Fruit fly (Drosophila melanogaster) whole organism, embryonic: ENCODE results near the gene rt.

Source experiments
- Ada2b ChIP-seq: fragments of 200-800 bp; sonication (Bioruptor generic); IDR thresholded peaks from 2 replicates; pipeline ENCODE4 v1.3.6; 2022; ENCODE audit warnings: missing biosample characterization, missing genetic modification characterization
- Adf1 ChIP-seq: fragments of 200-800 bp; sonication (Bioruptor generic); IDR thresholded peaks from 2 replicates; pipeline ENCODE4 v1.3.6; 2022; ENCODE audit warnings: missing biosample characterization, missing genetic modification characterization
- Atf6 ChIP-seq: fragments of 200-800 bp; sonication (Bioruptor generic); IDR thresholded peaks from 2 replicates; pipeline ENCODE4 v1.3.6; 2022; ENCODE audit warnings: missing biosample characterization, missing genetic modification characterization
- B-H1 ChIP-seq: fragments of 200-800 bp; sonication (Bioruptor generic); IDR thresholded peaks from 3 replicates; pipeline ENCODE4 v1.3.6; 2022; ENCODE audit warnings: missing biosample characterization, missing genetic modification characterization
- CG10267 ChIP-seq: fragments of 200-800 bp; sonication (Bioruptor generic); optimal IDR thresholded peaks from 2 replicates; lab custom pipeline; 2018; ENCODE audit warnings: missing biosample characterization, mild to moderate bottlenecking, missing genetic modification characterization, moderate library complexity
- CG10462 ChIP-seq: fragments of 200-800 bp; sonication (Bioruptor generic); optimal IDR thresholded peaks from 2 replicates; lab custom pipeline; 2016; ENCODE audit warnings: missing biosample characterization, missing genetic modification characterization
- CG10959 ChIP-seq: fragments of 200-800 bp; sonication (Bioruptor generic); IDR thresholded peaks from 2 replicates; pipeline ENCODE4 v1.3.6; 2022; ENCODE audit warnings: missing biosample characterization, missing genetic modification characterization
- CG14710 ChIP-seq: fragments of 200-800 bp; sonication (Bioruptor generic); optimal IDR thresholded peaks from 3 replicates; lab custom pipeline; 2019; ENCODE audit warnings: missing biosample characterization, mild to moderate bottlenecking, missing genetic modification characterization, moderate library complexity
- CG15696 ChIP-seq: fragments of 200-800 bp; sonication (Bioruptor generic); optimal IDR thresholded peaks from 2 replicates; lab custom pipeline; 2019; ENCODE audit warnings: missing biosample characterization, mild to moderate bottlenecking, missing genetic modification characterization, moderate library complexity
- CG1602 ChIP-seq: fragments of 200-800 bp; sonication (Bioruptor generic); optimal IDR thresholded peaks from 3 replicates; lab custom pipeline; 2016; ENCODE audit warnings: missing biosample characterization, missing genetic modification characterization
- CG1647 ChIP-seq: fragments of 200-800 bp; sonication (Bioruptor generic); optimal IDR thresholded peaks from 3 replicates; lab custom pipeline; 2016; ENCODE audit warnings: missing biosample characterization, missing genetic modification characterization
- CG2678 ChIP-seq: fragments of 200-800 bp; sonication (Bioruptor generic); optimal IDR thresholded peaks from 3 replicates; lab custom pipeline; 2019; ENCODE audit warnings: missing biosample characterization, mild to moderate bottlenecking, missing genetic modification characterization, moderate library complexity
- CG32767 ChIP-seq: fragments of 200-800 bp; sonication (Bioruptor generic); IDR thresholded peaks from 2 replicates; pipeline ENCODE4 v1.3.6; 2022; ENCODE audit warnings: missing biosample characterization, missing genetic modification characterization
- CG33557 ChIP-seq: fragments of 200-800 bp; sonication (Bioruptor generic); optimal IDR thresholded peaks from 2 replicates; lab custom pipeline; 2019; ENCODE audit warnings: missing biosample characterization, mild to moderate bottlenecking, missing genetic modification characterization, moderate library complexity
- CG4424 ChIP-seq: fragments of 200-800 bp; sonication (Bioruptor generic); optimal IDR thresholded peaks from 3 replicates; lab custom pipeline; 2016; ENCODE audit warnings: missing biosample characterization, missing genetic modification characterization
- CG4730 ChIP-seq: fragments of 200-800 bp; sonication (Bioruptor generic); IDR thresholded peaks from 2 replicates; pipeline ENCODE4 v1.3.6; 2022; ENCODE audit warnings: missing biosample characterization, missing genetic modification characterization
- CG6254 ChIP-seq: fragments of 200-800 bp; sonication (Bioruptor generic); optimal IDR thresholded peaks from 3 replicates; lab custom pipeline; 2017; ENCODE audit warnings: mild to moderate bottlenecking, missing biosample characterization, missing genetic modification reagents, missing genetic modification characterization
- CG6272 ChIP-seq: fragments of 200-800 bp; sonication (Bioruptor generic); IDR thresholded peaks from 2 replicates; pipeline ENCODE4 v1.3.6; 2022; ENCODE audit warnings: missing biosample characterization, missing genetic modification characterization
- CG6689 ChIP-seq: fragments of 200-800 bp; sonication (Bioruptor generic); IDR thresholded peaks from 2 replicates; pipeline ENCODE4 v1.3.6; 2022; ENCODE audit warnings: missing biosample characterization, missing genetic modification characterization
- CG8359 ChIP-seq: fragments of 200-800 bp; sonication (Bioruptor generic); optimal IDR thresholded peaks from 2 replicates; lab custom pipeline; 2017; ENCODE audit warnings: missing biosample characterization, mild to moderate bottlenecking, missing genetic modification characterization, borderline replicate concordance
- CG8388 ChIP-seq: fragments of 200-800 bp; sonication (Bioruptor generic); optimal IDR thresholded peaks from 2 replicates; lab custom pipeline; 2019; ENCODE audit warnings: missing biosample characterization, mild to moderate bottlenecking, missing genetic modification characterization, moderate library complexity
- E2f1 ChIP-seq: fragments of 200-800 bp; sonication (Bioruptor generic); IDR thresholded peaks from 2 replicates; pipeline ENCODE4 v1.3.6; 2022; ENCODE audit warnings: missing biosample characterization, missing genetic modification characterization
- Gug ChIP-seq: fragments of 200-800 bp; sonication (Bioruptor generic); IDR thresholded peaks from 4 replicates; pipeline ENCODE4 v1.3.6; 2022; ENCODE audit warnings: missing biosample characterization, missing genetic modification characterization
- HLH3B ChIP-seq: fragments of 200-800 bp; sonication (Bioruptor generic); IDR thresholded peaks from 2 replicates; pipeline ENCODE4 v1.3.6; 2022; ENCODE audit warnings: missing biosample characterization, missing genetic modification characterization
- Hr78 ChIP-seq, 2 experiments: fragments of 200-800 bp in 1 of 2; fragments of >200 bp in 1 of 2; sonication (Bioruptor generic) in 1 of 2; optimal IDR thresholded peaks; 2 replicates each; lab custom pipeline; 2017 to 2019; ENCODE audit warnings: missing biosample characterization in 2 of 2, missing genetic modification characterization in 2 of 2, mild to moderate bottlenecking in 1 of 2, moderate library complexity in 1 of 2
- NC2β ChIP-seq: fragments of 200-800 bp; sonication (Bioruptor generic); optimal IDR thresholded peaks from 2 replicates; lab custom pipeline; 2016; ENCODE audit warnings: missing biosample characterization, missing genetic modification characterization
- Ptx1 ChIP-seq: fragments of 200-800 bp; sonication (Bioruptor generic); IDR thresholded peaks from 2 replicates; pipeline ENCODE4 v1.3.6; 2022; ENCODE audit warnings: missing biosample characterization, missing genetic modification characterization
- Scr ChIP-seq: fragments of 200-800 bp; sonication (Bioruptor generic); IDR thresholded peaks from 2 replicates; pipeline ENCODE4 v1.3.6; 2022; ENCODE audit warnings: missing biosample characterization, missing genetic modification characterization; ENCODE audit not compliant: partially characterized antibody
- Six4 ChIP-seq: fragments of 200-800 bp; sonication (Bioruptor generic); optimal IDR thresholded peaks from 2 replicates; lab custom pipeline; 2016; ENCODE audit warnings: missing biosample characterization, missing genetic modification characterization
- Spps ChIP-seq: fragments of 200-800 bp; sonication (Bioruptor generic); optimal IDR thresholded peaks from 2 replicates; lab custom pipeline; 2018; ENCODE audit warnings: missing biosample characterization, mild to moderate bottlenecking, missing genetic modification characterization
- Ssrp ChIP-seq: fragments of 200-800 bp; sonication (Bioruptor generic); optimal IDR thresholded peaks from 2 replicates; lab custom pipeline; 2018; ENCODE audit warnings: missing biosample characterization, mild to moderate bottlenecking, missing genetic modification characterization, moderate library complexity
- Taf1 ChIP-seq: fragments of 200-800 bp; sonication (Bioruptor generic); IDR thresholded peaks from 2 replicates; pipeline ENCODE4 v1.3.6; 2022; ENCODE audit warnings: missing biosample characterization, missing genetic modification characterization
- Tbp ChIP-seq: fragments of >200 bp; optimal IDR thresholded peaks from 2 replicates; lab custom pipeline; 2018; ENCODE audit warnings: missing biosample characterization, missing genetic modification characterization
- Xrp1 ChIP-seq: fragments of 200-800 bp; sonication (Bioruptor generic); IDR thresholded peaks from 2 replicates; pipeline ENCODE4 v1.3.6; 2022; ENCODE audit warnings: missing biosample characterization, missing genetic modification characterization
- abd-A ChIP-seq: fragments of 200-800 bp; sonication (Bioruptor generic); optimal IDR thresholded peaks from 3 replicates; lab custom pipeline; 2019; ENCODE audit warnings: missing biosample characterization, mild to moderate bottlenecking, missing genetic modification characterization, moderate library complexity
- ac ChIP-seq: fragments of 200-800 bp; sonication (Bioruptor generic); optimal IDR thresholded peaks from 3 replicates; lab custom pipeline; 2017; ENCODE audit warnings: missing biosample characterization, mild to moderate bottlenecking, missing genetic modification characterization
- ems ChIP-seq: fragments of 200-800 bp; sonication (Bioruptor generic); optimal IDR thresholded peaks from 3 replicates; lab custom pipeline; 2016; ENCODE audit warnings: missing biosample characterization, missing genetic modification characterization
- gem ChIP-seq: fragments of 200-800 bp; sonication (Bioruptor generic); optimal IDR thresholded peaks from 2 replicates; lab custom pipeline; 2019; ENCODE audit warnings: missing biosample characterization, mild to moderate bottlenecking, missing genetic modification characterization, moderate library complexity
- grau ChIP-seq: fragments of 200-800 bp; optimal IDR thresholded peaks from 3 replicates; lab custom pipeline; 2019; ENCODE audit warnings: missing biosample characterization, mild to moderate bottlenecking, missing genetic modification characterization, moderate library complexity
- kay ChIP-seq: fragments of 200-800 bp; sonication (Bioruptor generic); optimal IDR thresholded peaks from 2 replicates; lab custom pipeline; 2016; ENCODE audit warnings: missing biosample characterization, missing genetic modification characterization
- nerfin-1 ChIP-seq: fragments of 200-800 bp; sonication (Bioruptor generic); optimal IDR thresholded peaks from 3 replicates; lab custom pipeline; 2019; ENCODE audit warnings: missing biosample characterization, mild to moderate bottlenecking, missing genetic modification characterization, moderate library complexity
- nmo ChIP-seq: fragments of 200-800 bp; sonication (Bioruptor generic); optimal IDR thresholded peaks from 2 replicates; lab custom pipeline; 2018; ENCODE audit warnings: missing biosample characterization, mild to moderate bottlenecking, missing genetic modification characterization, moderate library complexity
- pan ChIP-seq, 4 experiments: fragments of >200 bp in 3 of 4; fragments of 200-800 bp in 1 of 4; sonication (Bioruptor generic) in 1 of 4; optimal IDR thresholded peaks in 3 of 4; IDR thresholded peaks in 1 of 4; 2 replicates each; pipeline versions ENCODE4 v1.3.6 to Lab custom; 2017 to 2022; ENCODE audit warnings: missing biosample characterization in 2 of 4, missing genetic modification characterization in 2 of 4, mixed read lengths in 1 of 4
- pb ChIP-seq: fragments of 200-800 bp; sonication (Bioruptor generic); optimal IDR thresholded peaks from 3 replicates; lab custom pipeline; 2016; ENCODE audit warnings: missing biosample characterization, missing genetic modification characterization
- pros ChIP-seq: fragments of 200-800 bp; sonication (Bioruptor generic); optimal IDR thresholded peaks from 3 replicates; lab custom pipeline; 2019; ENCODE audit warnings: missing biosample characterization, mild to moderate bottlenecking, missing genetic modification characterization, moderate library complexity
- sc ChIP-seq, 3 experiments: fragments of >200 bp in 2 of 3; fragments of 200-800 bp in 1 of 3; sonication (Bioruptor generic) in 1 of 3; optimal IDR thresholded peaks; 2 replicates in 2 of 3; 3 replicates in 1 of 3; lab custom pipeline; 2017; ENCODE audit warnings: mild to moderate bottlenecking in 1 of 3, missing biosample characterization in 1 of 3, missing genetic modification characterization in 1 of 3, missing genetic modification reagents in 1 of 3
- tgo ChIP-seq: fragments of 200-800 bp; sonication (Bioruptor generic); IDR thresholded peaks from 3 replicates; pipeline ENCODE4 v1.3.6; 2022; ENCODE audit warnings: missing biosample characterization, missing genetic modification characterization
- wek ChIP-seq: fragments of 200-800 bp; sonication (Bioruptor generic); optimal IDR thresholded peaks from 3 replicates; lab custom pipeline; 2018; ENCODE audit warnings: missing biosample characterization, mild to moderate bottlenecking, missing genetic modification characterization, moderate library complexity
- z ChIP-seq: fragments of 200-800 bp; sonication (Bioruptor generic); IDR thresholded peaks from 3 replicates; pipeline ENCODE4 v1.3.6; 2022; ENCODE audit warnings: missing biosample characterization, missing genetic modification characterization

rt gene

dm6 chr3L:11551949-11552348, 35.6 kb downstream of the rt start (continued):
- TF ChIP-seq tgo (GFP tag; lab: Robert Waterston, UW) (0 out of 3 replicates have a peak, but pooled peaks have one; percentile 43), Taf1 (GFP tag; lab: Robert Waterston, UW) (no peak), Ssrp (peak; percentile 15), abd-A (no peak), Adf1 (no peak), Gug (0 out of 4 replicates have a peak, but pooled peaks have one; percentile 4), CG6272 (GFP tag; lab: Robert Waterston, UW) (peak; percentile 14; the same call in 1 of the 2 replicates), Xrp1 (GFP tag; lab: Robert Waterston, UW) (peak; percentile 82), CG6689 (peak; percentile 63), CG2678 (tag; lab: Kevin White, UChicago) (peak; percentile 46), CG1647 (no peak), Spps (peak; percentile 25), ems (GFP tag; lab: Kevin White, UChicago) (peak; percentile 2), CG4424 (no peak), Six4 (peak; percentile 28), gem (peak; percentile 68), CG8359 (GFP tag; lab: Kevin White, UChicago) (no peak), Atf6 (GFP tag; lab: Robert Waterston, UW) (no peak), E2f1 (GFP tag; lab: Robert Waterston, UW) (peak; percentile 52), CG1602 (GFP tag; lab: Kevin White, UChicago) (peak; percentile 18), CG6254 (GFP tag; lab: Kevin White, UChicago) (peak; percentile 35), Ptx1 (peak; percentile 39; the same call in 1 of the 2 replicates), z (GFP tag; lab: Robert Waterston, UW) (no peak), CG14710 (peak; percentile 59), Ada2b (peak; percentile 26; the same call in 1 of the 2 replicates), CG8388 (GFP tag; lab: Kevin White, UChicago) (peak; percentile 55), Hr78 (GFP tag; optimal IDR thresholded peaks at IDR 0.05; lab: Kevin White, UChicago) (no peak), CG4730 (GFP tag; lab: Robert Waterston, UW) (no peak), CG10462 (peak; percentile 22), ac (GFP tag; lab: Kevin White, UChicago) (peak; percentile 46), CG32767 (GFP tag; lab: Robert Waterston, UW) (0 out of 2 replicates have a peak, but pooled peaks have one; percentile 35), B-H1 (GFP tag; lab: Robert Waterston, UW) (no peak), Scr (GFP tag; lab: Robert Waterston, UW) (no peak), Tbp (GFP tag; lab: Kevin White, UChicago) (no peak), pros (peak; percentile 73), HLH3B (GFP tag; lab: Robert Waterston, UW) (peak; percentile 49; the same call in 1 of the 2 replicates), nerfin-1 (tag; lab: Kevin White, UChicago) (peak; percentile 35), grau (peak; percentile 40), nmo (GFP tag; lab: Kevin White, UChicago) (peak; percentile 40), kay (peak; percentile 6), CG10959 (peak; percentile 39; the same call in 1 of the 2 replicates), CG10267 (peak; percentile 36), wek (GFP tag; lab: Kevin White, UChicago) (no peak), pb (GFP tag; lab: Kevin White, UChicago) (no peak), sc (optimal IDR thresholded peaks at IDR 0.05; lab: Kevin White, UChicago) (no peak), sc (GFP tag; optimal IDR thresholded peaks at IDR 0.05; lab: Kevin White, UChicago) (peak; percentile 36), CG33557 (GFP tag; lab: Kevin White, UChicago) (peak; percentile 46), NC2β (GFP tag; lab: Kevin White, UChicago) (peak; percentile 29), CG15696 (tag; lab: Kevin White, UChicago) (peak; percentile 47), pan (optimal IDR thresholded peaks at IDR 0.05; lab: Kevin White, UChicago) (no peak), pan (GFP tag; optimal IDR thresholded peaks at IDR 0.05 in 1 of 2, IDR thresholded peaks at IDR 0.05 in 1 of 2) (peak in 1 of 2 experiments; percentile 25)
